Fruit fly (Drosophila melanogaster) whole organism, embryonic: ENCODE results near the gene Kaz-m1.

Experiments
- ATbp ChIP-seq: fragments of 200-800 bp; sonication (Bioruptor generic); optimal IDR thresholded peaks from 2 replicates; lab custom pipeline; 2017; ENCODE audit warnings: missing biosample characterization, mild to moderate bottlenecking, missing genetic modification characterization, missing genetic modification reagents
- Aef1 ChIP-seq: fragments of 200-800 bp; sonication (Bioruptor generic); IDR thresholded peaks from 3 replicates; pipeline ENCODE4 v1.3.6; 2022; ENCODE audit warnings: missing biosample characterization, missing genetic modification characterization
- CG10431 ChIP-seq: fragments of 200-800 bp; sonication (Bioruptor generic); optimal IDR thresholded peaks from 3 replicates; lab custom pipeline; 2018; ENCODE audit warnings: missing biosample characterization, mild to moderate bottlenecking, missing genetic modification characterization
- CG10565 ChIP-seq: fragments of 200-800 bp; sonication (Bioruptor generic); optimal IDR thresholded peaks from 3 replicates; lab custom pipeline; 2016; ENCODE audit warnings: missing biosample characterization, mild to moderate bottlenecking, missing genetic modification characterization
- CG12236 ChIP-seq: fragments of 200-800 bp; sonication (Bioruptor generic); optimal IDR thresholded peaks from 2 replicates; lab custom pipeline; 2016; ENCODE audit warnings: missing biosample characterization, missing genetic modification characterization
- CG12769 ChIP-seq: fragments of 200-800 bp; sonication (Bioruptor generic); optimal IDR thresholded peaks from 2 replicates; lab custom pipeline; 2019; ENCODE audit warnings: missing biosample characterization, mild to moderate bottlenecking, missing genetic modification characterization, moderate library complexity
- CG13624 ChIP-seq: fragments of 200-800 bp; sonication (Bioruptor generic); optimal IDR thresholded peaks from 2 replicates; lab custom pipeline; 2016; ENCODE audit warnings: missing biosample characterization, missing genetic modification characterization
- CG13775 ChIP-seq: fragments of 200-800 bp; sonication (Bioruptor generic); optimal IDR thresholded peaks from 3 replicates; lab custom pipeline; 2017; ENCODE audit warnings: missing biosample characterization, mild to moderate bottlenecking, missing genetic modification characterization
- CG14441 ChIP-seq: fragments of 200-800 bp; sonication (Bioruptor generic); IDR thresholded peaks from 2 replicates; pipeline ENCODE4 v1.3.6; 2022; ENCODE audit warnings: missing biosample characterization, missing genetic modification characterization
- CG15011 ChIP-seq: fragments of 200-800 bp; sonication (Bioruptor generic); optimal IDR thresholded peaks from 3 replicates; lab custom pipeline; 2018; ENCODE audit warnings: missing biosample characterization, mild to moderate bottlenecking, missing genetic modification characterization
- CG1529 ChIP-seq: fragments of 200-800 bp; sonication (Bioruptor generic); optimal IDR thresholded peaks from 3 replicates; lab custom pipeline; 2018; ENCODE audit warnings: missing biosample characterization, missing genetic modification characterization
- CG16813 ChIP-seq: fragments of 200-800 bp; sonication (Bioruptor generic); IDR thresholded peaks from 3 replicates; pipeline ENCODE4 v1.3.6; 2022; ENCODE audit warnings: missing biosample characterization, missing genetic modification characterization; ENCODE audit not compliant: partially characterized antibody
- CG16815 ChIP-seq: fragments of 200-800 bp; sonication (Bioruptor generic); optimal IDR thresholded peaks from 3 replicates; lab custom pipeline; 2017; ENCODE audit warnings: missing biosample characterization, mild to moderate bottlenecking, missing genetic modification characterization
- CG17186 ChIP-seq: fragments of 200-800 bp; sonication (Bioruptor generic); optimal IDR thresholded peaks from 3 replicates; lab custom pipeline; 2017; ENCODE audit warnings: missing biosample characterization, missing genetic modification reagents, missing genetic modification characterization
- CG17361 ChIP-seq: fragments of 200-800 bp; sonication (Bioruptor generic); IDR thresholded peaks from 3 replicates; pipeline ENCODE4 v1.3.6; 2022; ENCODE audit warnings: missing biosample characterization, missing genetic modification characterization
- CG2712 ChIP-seq: fragments of 200-800 bp; optimal IDR thresholded peaks from 3 replicates; lab custom pipeline; 2019; ENCODE audit warnings: missing biosample characterization, mild to moderate bottlenecking, missing genetic modification characterization, moderate library complexity
- CG3065 ChIP-seq: fragments of 200-800 bp; sonication (Bioruptor generic); optimal IDR thresholded peaks from 2 replicates; lab custom pipeline; 2016; ENCODE audit warnings: missing biosample characterization, missing genetic modification characterization
- CG31441 ChIP-seq: fragments of 200-800 bp; sonication (Bioruptor generic); IDR thresholded peaks from 2 replicates; pipeline ENCODE4 v1.3.6; 2022; ENCODE audit warnings: missing biosample characterization, missing genetic modification characterization
- CG3163 ChIP-seq: fragments of 200-800 bp; sonication (Bioruptor generic); optimal IDR thresholded peaks from 3 replicates; lab custom pipeline; 2016; ENCODE audit warnings: missing biosample characterization, missing genetic modification characterization
- CG4820 ChIP-seq: fragments of 200-800 bp; sonication (Bioruptor generic); optimal IDR thresholded peaks from 3 replicates; lab custom pipeline; 2016; ENCODE audit warnings: missing biosample characterization, missing genetic modification characterization
- CG8281 ChIP-seq: fragments of 200-800 bp; sonication (Bioruptor generic); optimal IDR thresholded peaks from 2 replicates; lab custom pipeline; 2018; ENCODE audit warnings: missing biosample characterization, mild to moderate bottlenecking, missing genetic modification characterization, moderate library complexity
- CG8944 ChIP-seq: fragments of 200-800 bp; sonication (Bioruptor generic); optimal IDR thresholded peaks from 3 replicates; lab custom pipeline; 2016; ENCODE audit warnings: missing biosample characterization, missing genetic modification characterization
- CG9609 ChIP-seq: fragments of 200-800 bp; sonication (Bioruptor generic); optimal IDR thresholded peaks from 3 replicates; lab custom pipeline; 2016; ENCODE audit warnings: missing biosample characterization, missing genetic modification characterization
- CkIIα-i1 ChIP-seq: fragments of 200-800 bp; sonication (Bioruptor generic); IDR thresholded peaks from 2 replicates; pipeline ENCODE4 v1.3.6; 2022; ENCODE audit warnings: missing biosample characterization, missing genetic modification characterization
- D ChIP-seq, 2 experiments: fragments of 200-800 bp in 1 of 2; fragments of >200 bp in 1 of 2; sonication (Bioruptor generic) in 1 of 2; optimal IDR thresholded peaks; 2 replicates in 1 of 2; 3 replicates in 1 of 2; lab custom pipeline; 2017; ENCODE audit warnings: mild to moderate bottlenecking in 1 of 2, missing biosample characterization in 1 of 2, missing genetic modification characterization in 1 of 2, missing genetic modification reagents in 1 of 2
- Eip74EF ChIP-seq, 2 experiments: fragments of 200-800 bp in 1 of 2; fragments of >200 bp in 1 of 2; sonication (Bioruptor generic) in 1 of 2; optimal IDR thresholded peaks; 2 replicates each; lab custom pipeline; 2017 to 2019; ENCODE audit warnings: missing biosample characterization in 2 of 2, missing genetic modification characterization in 2 of 2, mild to moderate bottlenecking in 1 of 2, moderate library complexity in 1 of 2
- HmgZ ChIP-seq: fragments of 200-800 bp; sonication (Bioruptor generic); optimal IDR thresholded peaks from 2 replicates; lab custom pipeline; 2018; ENCODE audit warnings: missing biosample characterization, mild to moderate bottlenecking, missing genetic modification characterization
- Jarid2 ChIP-seq: fragments of 200-800 bp; sonication (Bioruptor generic); optimal IDR thresholded peaks from 3 replicates; lab custom pipeline; 2017; ENCODE audit warnings: mild to moderate bottlenecking, missing biosample characterization, missing genetic modification reagents, missing genetic modification characterization
- Mad ChIP-seq: fragments of 200-800 bp; sonication (Bioruptor generic); optimal IDR thresholded peaks from 2 replicates; lab custom pipeline; 2016; ENCODE audit warnings: missing biosample characterization, missing genetic modification characterization
- NFAT ChIP-seq: fragments of 200-800 bp; sonication (Bioruptor generic); IDR thresholded peaks from 2 replicates; pipeline ENCODE4 v1.3.6; 2022; ENCODE audit warnings: missing biosample characterization, missing genetic modification characterization
- Rx ChIP-seq: fragments of 200-800 bp; sonication (Bioruptor generic); IDR thresholded peaks from 2 replicates; pipeline ENCODE4 v1.3.6; 2022; ENCODE audit warnings: missing biosample characterization, missing genetic modification characterization
- al ChIP-seq: fragments of 200-800 bp; sonication (Bioruptor generic); IDR thresholded peaks from 2 replicates; pipeline ENCODE4 v1.3.6; 2022; ENCODE audit warnings: missing biosample characterization, missing genetic modification characterization
- aop ChIP-seq: fragments of 200-800 bp; sonication (Bioruptor generic); IDR thresholded peaks from 2 replicates; pipeline ENCODE4 v1.3.6; 2022; ENCODE audit warnings: missing biosample characterization, missing genetic modification characterization
- ara ChIP-seq: fragments of 200-800 bp; sonication (Bioruptor generic); IDR thresholded peaks from 2 replicates; pipeline ENCODE4 v1.3.6; 2022; ENCODE audit warnings: missing biosample characterization, missing genetic modification characterization
- cato ChIP-seq: fragments of 200-800 bp; sonication (Bioruptor generic); optimal IDR thresholded peaks from 2 replicates; lab custom pipeline; 2016; ENCODE audit warnings: missing biosample characterization, missing genetic modification characterization, borderline replicate concordance
- cg ChIP-seq: fragments of 200-800 bp; sonication (Bioruptor generic); optimal IDR thresholded peaks from 3 replicates; lab custom pipeline; 2019; ENCODE audit warnings: missing biosample characterization, mild to moderate bottlenecking, missing genetic modification characterization, moderate library complexity
- corto ChIP-seq: fragments of 200-800 bp; sonication (Bioruptor generic); optimal IDR thresholded peaks from 2 replicates; lab custom pipeline; 2016; ENCODE audit warnings: missing biosample characterization, mild to moderate bottlenecking, missing genetic modification characterization, moderate library complexity
- dmrt11E ChIP-seq: fragments of 200-800 bp; sonication (Bioruptor generic); optimal IDR thresholded peaks from 3 replicates; lab custom pipeline; 2018; ENCODE audit warnings: missing biosample characterization, mild to moderate bottlenecking, missing genetic modification characterization, moderate library complexity
- dpn ChIP-seq, 2 experiments: fragments of 200-800 bp; sonication (Bioruptor generic); optimal IDR thresholded peaks; 3 replicates each; lab custom pipeline; 2016; ENCODE audit warnings: missing biosample characterization in 2 of 2, missing genetic modification characterization in 2 of 2
- en ChIP-seq: fragments of 200-800 bp; sonication (Bioruptor generic); optimal IDR thresholded peaks from 2 replicates; lab custom pipeline; 2016; ENCODE audit warnings: missing biosample characterization, missing genetic modification characterization
- grn ChIP-seq: fragments of 200-800 bp; sonication (Bioruptor generic); optimal IDR thresholded peaks from 3 replicates; lab custom pipeline; 2017; ENCODE audit warnings: missing biosample characterization, missing genetic modification characterization
- lmd ChIP-seq: fragments of 200-800 bp; sonication (Bioruptor generic); IDR thresholded peaks from 2 replicates; pipeline ENCODE4 v1.3.6; 2022; ENCODE audit warnings: missing biosample characterization, missing genetic modification characterization
- lov ChIP-seq, 2 experiments: fragments of 200-800 bp in 1 of 2; fragments of >200 bp in 1 of 2; sonication (Bioruptor generic) in 1 of 2; IDR thresholded peaks in 1 of 2; optimal IDR thresholded peaks in 1 of 2; 2 replicates in 1 of 2; 3 replicates in 1 of 2; pipeline versions ENCODE4 v1.3.6 to Lab custom; 2017 to 2022; ENCODE audit warnings: missing biosample characterization in 1 of 2, missing genetic modification characterization in 1 of 2
- nmo ChIP-seq: fragments of 200-800 bp; sonication (Bioruptor generic); optimal IDR thresholded peaks from 2 replicates; lab custom pipeline; 2018; ENCODE audit warnings: missing biosample characterization, mild to moderate bottlenecking, missing genetic modification characterization, moderate library complexity
- phol ChIP-seq: fragments of 200-800 bp; sonication (Bioruptor generic); optimal IDR thresholded peaks from 3 replicates; lab custom pipeline; 2018; ENCODE audit warnings: missing biosample characterization, mild to moderate bottlenecking, missing genetic modification characterization, moderate library complexity
- run ChIP-seq: fragments of 200-800 bp; sonication (Bioruptor generic); optimal IDR thresholded peaks from 3 replicates; lab custom pipeline; 2018; ENCODE audit warnings: missing biosample characterization, mild to moderate bottlenecking, missing genetic modification characterization
- schlank ChIP-seq: fragments of 200-800 bp; sonication (Bioruptor generic); optimal IDR thresholded peaks from 2 replicates; lab custom pipeline; 2018; ENCODE audit warnings: missing biosample characterization, mild to moderate bottlenecking, missing genetic modification characterization
- sr ChIP-seq: fragments of 200-800 bp; sonication (Bioruptor generic); IDR thresholded peaks from 3 replicates; pipeline ENCODE4 v1.3.6; 2022; ENCODE audit warnings: missing biosample characterization, missing genetic modification characterization
- toy ChIP-seq: fragments of 200-800 bp; sonication (Bioruptor generic); IDR thresholded peaks from 2 replicates; pipeline ENCODE4 v1.3.6; 2022; ENCODE audit warnings: missing biosample characterization, missing genetic modification characterization

Gene Kaz-m1

DNA sequence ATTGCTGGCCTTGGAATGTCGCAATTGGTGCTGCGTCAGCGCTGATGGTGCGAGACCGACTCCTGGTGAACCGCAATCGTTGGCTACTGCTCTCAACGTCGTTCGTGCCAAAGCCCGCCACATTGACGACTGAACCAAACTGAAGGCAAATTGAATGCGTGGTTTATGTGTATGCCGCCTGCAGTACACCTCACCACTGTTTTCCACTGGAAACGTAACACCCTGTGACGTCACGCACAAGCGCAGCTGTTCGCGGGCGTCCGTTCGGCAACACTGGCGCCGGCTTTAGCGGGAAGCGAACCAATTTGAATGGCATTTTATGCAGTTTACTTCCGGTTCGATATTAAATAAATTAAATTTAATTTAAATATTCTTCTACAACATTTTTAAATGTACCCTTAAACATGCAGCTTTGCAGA, 40.7 kb downstream of the Kaz-m1 start, which contains the start of gene Cmpk (continued):
- TF ChIP-seq al (GFP tag; lab: Robert Waterston, UW) (no peak), CG16815 (GFP tag; lab: Kevin White, UChicago) (peak; percentile 13), Mad (GFP tag; lab: Kevin White, UChicago) (peak; percentile 27), CG16813 (GFP tag; lab: Robert Waterston, UW) (no peak), CG9609 (GFP tag; lab: Kevin White, UChicago) (no peak), CG17186 (GFP tag; lab: Kevin White, UChicago) (peak; percentile 63), CG14441 (GFP tag; lab: Robert Waterston, UW) (no peak), dmrt11E (peak; percentile 47), ara (GFP tag; lab: Robert Waterston, UW) (peak; percentile 41; the same call in 1 of the 2 replicates), Jarid2 (GFP tag; lab: Kevin White, UChicago) (peak; percentile 67), sr (GFP tag; lab: Robert Waterston, UW) (peak; percentile 66; the same call in 2 of the 3 replicates), CG10431 (peak; percentile 77), D (optimal IDR thresholded peaks at IDR 0.05; lab: Kevin White, UChicago) (no peak), D (GFP tag; optimal IDR thresholded peaks at IDR 0.05; lab: Kevin White, UChicago) (peak; percentile 51), Rx (peak; percentile 29; the same call in 1 of the 2 replicates), en (GFP tag; lab: Kevin White, UChicago) (peak; percentile 9), CG31441 (GFP tag; lab: Robert Waterston, UW) (peak; percentile 68), NFAT (GFP tag; lab: Robert Waterston, UW) (peak; percentile 73; the same call in 1 of the 2 replicates), CG13775 (peak; percentile 70), CG2712 (tag; lab: Kevin White, UChicago) (peak; percentile 73), CG3065 (GFP tag; lab: Kevin White, UChicago) (no peak), CG17361 (GFP tag; lab: Robert Waterston, UW) (peak; percentile 56; the same call in 1 of the 3 replicates), CG1529 (GFP tag; lab: Kevin White, UChicago) (peak; percentile 46), grn (GFP tag; lab: Kevin White, UChicago) (no peak), CG8281 (peak; percentile 14), CG10565 (no peak), ATbp (peak; percentile 76), phol (tag; lab: Kevin White, UChicago) (peak; percentile 68), run (tag; lab: Kevin White, UChicago) (no peak), toy (0 out of 2 replicates have a peak, but pooled peaks have one; percentile 15), CG8944 (GFP tag; lab: Kevin White, UChicago) (peak; percentile 40), Eip74EF (GFP tag; optimal IDR thresholded peaks at IDR 0.05; lab: Kevin White, UChicago) (peak in 1 of 2 experiments; percentile 74), lmd (GFP tag; lab: Robert Waterston, UW) (peak; percentile 37; the same call in 1 of the 2 replicates), schlank (tag; lab: Kevin White, UChicago) (peak; percentile 72), CG15011 (GFP tag; lab: Kevin White, UChicago) (peak; percentile 64), lov (optimal IDR thresholded peaks at IDR 0.05; lab: Kevin White, UChicago) (no peak), lov (GFP tag; IDR thresholded peaks at IDR 0.05; lab: Robert Waterston, UW) (no peak), HmgZ (peak; percentile 76), cato (GFP tag; lab: Kevin White, UChicago) (no peak), aop (GFP tag; lab: Robert Waterston, UW) (peak; percentile 85; the same call in 1 of the 2 replicates), nmo (GFP tag; lab: Kevin White, UChicago) (peak; percentile 43), CG12236 (GFP tag; lab: Kevin White, UChicago) (no peak), CG12769 (tag; lab: Kevin White, UChicago) (peak; percentile 80), cg (peak; percentile 1), corto (GFP tag; lab: Kevin White, UChicago) (peak; percentile 80), Aef1 (GFP tag; lab: Robert Waterston, UW) (peak; percentile 12; the same call in 1 of the 3 replicates), dpn (GFP tag; optimal IDR thresholded peaks at IDR 0.05; lab: Kevin White, UChicago) (peak; percentile 38 to 42), CG3163 (GFP tag; lab: Kevin White, UChicago) (no peak), CkIIα-i1 (GFP tag; lab: Robert Waterston, UW) (no peak), CG13624 (peak; percentile 39), CG4820 (GFP tag; lab: Kevin White, UChicago) (peak; percentile 34)
